Worm (Caenorhabditis elegans): ENCODE results near the gene tag-307.

Gene tag-307

ce11 chrIII:7858407-7859029 lies 1.5 kb upstream of the tag-307 start, which contains the start of the genes coq-5 and ufm-1:
coq-5 (minus strand) TSS chrIII:7858457.
ufm-1 (plus strand) TSS chrIII:7858979.
- TF ChIP-seq lin-14 (GFP tag; optimal IDR thresholded peaks at IDR 0.05) (peak; percentile 47), nhr-90 (tag; optimal IDR thresholded peaks at IDR 0.05; ENCODE audit: poor library complexity) (peak; percentile 52), alr-1 (tag; optimal IDR thresholded peaks at IDR 0.05; ENCODE audit: borderline replicate concordance) (no peak), nhr-11 (tag; optimal IDR thresholded peaks at IDR 0.05) (no peak), unc-30 (tag; optimal IDR thresholded peaks at IDR 0.05) (no peak), lin-13 (GFP tag; optimal IDR thresholded peaks at IDR 0.05) (no peak), elt-3 (tag; optimal IDR thresholded peaks at IDR 0.05) (no peak), lin-15B (tag; optimal IDR thresholded peaks at IDR 0.05) (no peak), hlh-17 (GFP tag; optimal IDR thresholded peaks at IDR 0.05; ENCODE audit: borderline replicate concordance) (no peak), lsy-2 (tag; optimal IDR thresholded peaks at IDR 0.05) (peak; percentile 35 to 54), mep-1 (tag; optimal IDR thresholded peaks at IDR 0.05) (peak; percentile 23), swsn-7 (tag; optimal IDR thresholded peaks at IDR 0.05) (no peak), aha-1 (tag; optimal IDR thresholded peaks at IDR 0.05) (no peak), nhr-28 (tag; optimal IDR thresholded peaks at IDR 0.05) (no peak), skn-1 (tag; optimal IDR thresholded peaks at IDR 0.05) (no peak), isw-1 (GFP tag; IDR thresholded peaks at IDR 0.05) (peak; percentile 10; the same call in 1 of the 2 replicates), dsc-1 (tag; optimal IDR thresholded peaks at IDR 0.05) (peak; percentile 13), lin-35 (GFP tag; optimal IDR thresholded peaks at IDR 0.05) (peak in 1 of 2 experiments; percentile 12), ceh-82 (tag; optimal IDR thresholded peaks at IDR 0.05) (no peak), jun-1 (tag; optimal IDR thresholded peaks at IDR 0.05) (no peak), hpl-2 (GFP tag; optimal IDR thresholded peaks at IDR 0.05) (no peak), blmp-1 (tag; optimal IDR thresholded peaks at IDR 0.05) (no peak), grh-1 (GFP tag; IDR thresholded peaks at IDR 0.05) (no peak), sox-4 (tag; optimal IDR thresholded peaks at IDR 0.05) (no peak), nhr-12 (tag; optimal IDR thresholded peaks at IDR 0.05) (no peak), tbx-2 (tag; optimal IDR thresholded peaks at IDR 0.05) (peak; percentile 41), nhr-47 (tag; optimal IDR thresholded peaks at IDR 0.05) (peak; percentile 52), ama-1 (optimal IDR thresholded peaks at IDR 0.05) (no peak), efl-1 (optimal IDR thresholded peaks at IDR 0.05) (peak in 1 of 2 experiments; percentile 42), efl-1 (GFP tag; optimal IDR thresholded peaks at IDR 0.05 in 1 of 2) (peak; percentile 31 to 90), fkh-8 (tag; optimal IDR thresholded peaks at IDR 0.05) (peak; percentile 31), unc-98 (GFP tag; IDR thresholded peaks at IDR 0.05) (no peak; the same call in 1 of the 2 replicates), egl-27 (tag; optimal IDR thresholded peaks at IDR 0.05) (no peak), tlp-1 (tag; optimal IDR thresholded peaks at IDR 0.05) (no peak), nhr-71 (tag; optimal IDR thresholded peaks at IDR 0.05) (peak; percentile 56), C16A3.4 (tag; optimal IDR thresholded peaks at IDR 0.05) (no peak), nhr-84 (tag; optimal IDR thresholded peaks at IDR 0.05) (no peak), lir-3 (tag; optimal IDR thresholded peaks at IDR 0.05; ENCODE audit: poor library complexity) (peak; percentile 80), snpc-4 (tag; optimal IDR thresholded peaks at IDR 0.05) (no peak), nhr-20 (tag; optimal IDR thresholded peaks at IDR 0.05) (peak; percentile 27), nhr-77 (tag; optimal IDR thresholded peaks at IDR 0.05) (no peak), ces-1 (GFP tag; optimal IDR thresholded peaks at IDR 0.05) (no peak), vab-15 (tag; optimal IDR thresholded peaks at IDR 0.05) (no peak), zag-1 (tag; optimal IDR thresholded peaks at IDR 0.05) (no peak), dpl-1 (GFP tag; optimal IDR thresholded peaks at IDR 0.05) (peak; percentile 7 to 42 (median 36)), zip-4 (GFP tag; optimal IDR thresholded peaks at IDR 0.05) (no peak), ztf-4 (tag; optimal IDR thresholded peaks at IDR 0.05) (no peak), irx-1 (tag; optimal IDR thresholded peaks at IDR 0.05) (peak; percentile 74), pqm-1 (tag; optimal IDR thresholded peaks at IDR 0.05) (no peak), ceh-63 (GFP tag; optimal IDR thresholded peaks at IDR 0.05) (no peak), rnt-1 (tag; optimal IDR thresholded peaks at IDR 0.05) (peak; percentile 10), ceh-88 (GFP tag; IDR thresholded peaks at IDR 0.05) (no peak), unc-62 (GFP tag; optimal IDR thresholded peaks at IDR 0.05) (no peak)
